Worm (Caenorhabditis elegans) whole organism, L1 larva: Measurements from ENCODE around the gene nhr-87.

Experiments used
- egl-27 ChIP-seq, 2 experiments: fragments of 150-350 bp in 1 of 2; sonication (generic microtip); optimal IDR thresholded peaks; 3 replicates each; lab custom pipeline; 2017 to 2018; ENCODE audit warnings: missing biosample characterization in 2 of 2, missing genetic modification characterization in 2 of 2, missing genetic modification reagents in 2 of 2
- fkh-10 ChIP-seq: sonication (generic microtip); optimal IDR thresholded peaks from 2 replicates; lab custom pipeline; 2017; ENCODE audit warnings: missing biosample characterization, missing genetic modification reagents, missing genetic modification characterization
- fos-1 ChIP-seq: fragments of 150-350 bp; optimal IDR thresholded peaks from 2 replicates; lab custom pipeline; 2014; ENCODE audit warnings: missing biosample characterization, missing genetic modification characterization
- lin-13 ChIP-seq: fragments of 150-350 bp; optimal IDR thresholded peaks from 2 replicates; lab custom pipeline; 2014; ENCODE audit warnings: missing biosample characterization, missing genetic modification reagents, missing genetic modification characterization
- lin-39 ChIP-seq: fragments of 150-350 bp; optimal IDR thresholded peaks from 2 replicates; lab custom pipeline; 2014; ENCODE audit warnings: missing biosample characterization, missing genetic modification reagents, missing genetic modification characterization
- lsy-2 ChIP-seq, 2 experiments: fragments of 150-350 bp; optimal IDR thresholded peaks; 2 replicates each; lab custom pipeline; 2014; ENCODE audit warnings: missing biosample characterization in 2 of 2, missing genetic modification characterization in 2 of 2
- nhr-12 ChIP-seq: sonication (generic microtip); optimal IDR thresholded peaks from 2 replicates; lab custom pipeline; 2017; ENCODE audit warnings: missing biosample characterization, missing genetic modification characterization
- skn-1 ChIP-seq: fragments of 150-350 bp; optimal IDR thresholded peaks from 2 replicates; lab custom pipeline; 2014; ENCODE audit warnings: missing biosample characterization, missing genetic modification characterization
- swsn-7 ChIP-seq: sonication (generic microtip); optimal IDR thresholded peaks from 2 replicates; lab custom pipeline; 2016; ENCODE audit warnings: missing genetic modification characterization, missing compliant biosample characterization
- unc-62 ChIP-seq: fragments of 150-350 bp; optimal IDR thresholded peaks from 2 replicates; lab custom pipeline; 2014; ENCODE audit warnings: missing biosample characterization, missing genetic modification reagents, missing genetic modification characterization

DNA sequence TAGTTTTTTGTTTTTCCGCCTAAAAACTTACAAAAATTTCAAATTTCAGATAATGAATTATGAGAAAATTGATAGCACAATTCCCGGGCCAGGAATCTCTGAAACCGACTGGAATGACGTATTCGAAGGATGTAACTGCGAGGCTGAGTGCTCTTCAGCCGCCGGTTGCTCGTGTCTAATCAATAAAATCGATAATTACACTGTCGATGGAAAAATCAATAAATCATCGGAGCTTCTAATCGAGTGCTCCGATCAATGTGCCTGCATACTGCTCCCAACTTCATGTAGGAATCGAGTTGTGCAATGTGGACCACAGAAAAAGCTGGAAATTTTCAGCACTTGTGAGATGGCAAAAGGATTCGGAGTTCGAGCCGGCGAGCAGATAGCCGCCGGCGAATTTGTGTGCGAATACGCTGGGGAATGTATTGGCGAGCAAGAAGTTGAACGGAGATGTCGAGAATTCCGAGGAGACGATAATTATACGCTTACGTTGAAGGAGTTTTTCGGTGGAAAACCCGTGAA lies 20.8 kb upstream of the nhr-87 start:
- TF ChIP-seq lin-13 (GFP tag; lab: Kevin White, UChicago): no peak
- no peak for TF ChIP-seq lsy-2 (tag; optimal IDR thresholded peaks at IDR 0.05; lab: Kevin White, UChicago)
- TF ChIP-seq nhr-12 (tag; lab: Kevin White, UChicago): no peak
- no peak for TF ChIP-seq lin-39 (tag; lab: Kevin White, UChicago)
- no peak for TF ChIP-seq swsn-7
- no peak for TF ChIP-seq skn-1 (tag; lab: Kevin White, UChicago)
- TF ChIP-seq unc-62 (GFP tag; lab: Kevin White, UChicago): no peak
- no peak for TF ChIP-seq egl-27 (tag; optimal IDR thresholded peaks at IDR 0.05; lab: Kevin White, UChicago)
- TF ChIP-seq fos-1 (tag; lab: Kevin White, UChicago): no peak
- no peak for TF ChIP-seq fkh-10 (GFP tag; lab: Kevin White, UChicago)
